Worm (Caenorhabditis elegans) whole organism, L3 larva: ENCODE measurements around the gene str-15.

ENCODE experiments used
- ama-1 ChIP-seq: fragments of 150-350 bp; optimal IDR thresholded peaks from 2 replicates; lab custom pipeline; 2018
- ceh-82 ChIP-seq: fragments of 150-350 bp; optimal IDR thresholded peaks from 2 replicates; lab custom pipeline; 2014; ENCODE audit warnings: missing biosample characterization, missing genetic modification characterization
- nhr-11 ChIP-seq: fragments of 150-350 bp; optimal IDR thresholded peaks from 2 replicates; lab custom pipeline; 2014; ENCODE audit warnings: missing biosample characterization, missing genetic modification characterization
- nhr-23 ChIP-seq: fragments of 150-350 bp; optimal IDR thresholded peaks from 2 replicates; lab custom pipeline; 2014; ENCODE audit warnings: missing biosample characterization, missing genetic modification reagents, missing genetic modification characterization
- nhr-25 ChIP-seq: sonication (generic microtip); optimal IDR thresholded peaks from 2 replicates; lab custom pipeline; 2017; ENCODE audit warnings: missing biosample characterization, missing genetic modification characterization
- unc-39 ChIP-seq: sonication (generic microtip); optimal IDR thresholded peaks from 4 replicates; lab custom pipeline; 2017; ENCODE audit warnings: missing biosample characterization, missing genetic modification characterization

ce11 chrV:16479275-16479674 is 20.7 kb upstream of the str-15 start, which contains the start of gene T08G3.11:
- no peak for TF ChIP-seq nhr-11 (tag; lab: Kevin White, UChicago)
- TF ChIP-seq unc-39 (tag; lab: Kevin White, UChicago): no peak
- no peak for TF ChIP-seq ceh-82
- no peak for TF ChIP-seq nhr-25 (tag; lab: Kevin White, UChicago)
- no peak for TF ChIP-seq nhr-23
- no peak for TF ChIP-seq ama-1 (lab: Kevin White, UChicago)
